Worm (Caenorhabditis elegans) whole organism, L4 larva: Measurements from ENCODE around the gene F19B10.6.

Source experiments
- ces-1 ChIP-seq: fragments of 150-350 bp; sonication (generic microtip); optimal IDR thresholded peaks from 4 replicates; lab custom pipeline; 2014; ENCODE audit warnings: missing biosample characterization, missing genetic modification reagents, missing genetic modification characterization
- dmd-6 ChIP-seq: fragments of 200-800 bp; sonication (Bioruptor generic); IDR thresholded peaks from 2 replicates; pipeline ENCODE4 v1.3.6; 2022; ENCODE audit warnings: missing genetic modification reagents, missing genetic modification characterization, missing compliant biosample characterization
- dpl-1 ChIP-seq: fragments of 150-350 bp; optimal IDR thresholded peaks from 2 replicates; lab custom pipeline; 2014; ENCODE audit warnings: missing biosample characterization, missing genetic modification reagents, missing genetic modification characterization
- lin-39 ChIP-seq: fragments of 150-350 bp; optimal IDR thresholded peaks from 2 replicates; lab custom pipeline; 2014; ENCODE audit warnings: missing biosample characterization, missing genetic modification reagents, missing genetic modification characterization
- skn-1 ChIP-seq: fragments of 150-350 bp; optimal IDR thresholded peaks from 2 replicates; lab custom pipeline; 2014; ENCODE audit warnings: missing biosample characterization, missing genetic modification characterization
- snpc-4 ChIP-seq: fragments of 150-350 bp; optimal IDR thresholded peaks from 2 replicates; lab custom pipeline; 2014; ENCODE audit warnings: missing biosample characterization, missing genetic modification characterization
- vab-7 ChIP-seq: fragments of 200-800 bp; sonication (Bioruptor generic); IDR thresholded peaks from 2 replicates; pipeline ENCODE4 v1.3.6; 2022; ENCODE audit warnings: missing genetic modification reagents, missing genetic modification characterization, missing compliant biosample characterization

DNA sequence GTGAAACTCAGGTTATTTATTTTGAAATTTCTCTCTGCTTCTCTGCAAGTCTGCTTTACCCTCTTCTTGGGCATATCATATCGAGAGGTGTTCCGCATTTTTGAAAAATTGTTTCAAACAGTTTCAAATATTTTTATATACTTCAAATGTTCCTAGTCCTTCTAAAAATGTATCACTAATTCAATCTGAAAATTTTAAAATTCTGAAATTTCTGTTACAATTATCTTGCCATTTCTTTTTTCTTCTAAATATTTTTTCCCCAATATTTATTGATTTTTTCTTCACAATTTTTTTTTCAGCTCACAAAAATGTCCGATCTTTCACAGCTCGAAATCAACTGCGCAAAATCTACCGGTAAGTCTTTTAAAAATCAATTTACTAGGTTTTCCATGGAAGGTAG is 3.9 kb downstream of the F19B10.6 start, which contains the start of gene F19B10.4:
- TF ChIP-seq skn-1 (tag; lab: Kevin White, UChicago) = no peak
- TF ChIP-seq dmd-6 (GFP tag; lab: Robert Waterston, UW) = no peak
- TF ChIP-seq dpl-1 (GFP tag; lab: Kevin White, UChicago) = no peak
- no peak for TF ChIP-seq snpc-4 (tag; lab: Kevin White, UChicago)
- no peak for TF ChIP-seq vab-7 (GFP tag; lab: Robert Waterston, UW)
- no peak for TF ChIP-seq lin-39 (tag; lab: Kevin White, UChicago)
- no peak for TF ChIP-seq ces-1 (GFP tag; lab: Kevin White, UChicago)
